Fruit fly (Drosophila melanogaster): ENCODE measurements around the gene CG34429.

Gene CG34429

DNA sequence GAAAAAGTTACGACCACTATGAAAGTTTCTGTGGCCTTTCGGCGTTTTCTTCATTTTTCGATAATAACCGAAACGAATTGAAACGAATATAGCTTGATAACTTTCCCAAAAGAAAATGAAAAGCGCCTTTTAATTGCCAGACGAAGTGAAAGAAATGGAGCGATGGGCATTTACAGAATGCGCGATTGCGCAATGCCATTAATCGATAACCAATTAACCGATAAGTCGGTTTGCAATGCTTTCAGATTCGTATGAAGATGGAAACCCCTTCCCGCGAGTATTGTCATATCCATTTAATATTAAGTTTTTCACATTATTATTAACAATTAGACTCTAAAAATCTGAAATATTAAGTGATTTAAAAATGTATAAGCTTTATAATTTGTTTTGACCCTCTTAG is 35.5 kb upstream of the CG34429 start:
- TF ChIP-seq h (optimal IDR thresholded peaks at IDR 0.05) (no peak), Myc (optimal IDR thresholded peaks at IDR 0.05) (no peak), insv (optimal IDR thresholded peaks at IDR 0.05) (no peak), ttk (optimal IDR thresholded peaks at IDR 0.05) (no peak), Sin3A (optimal IDR thresholded peaks at IDR 0.05) (no peak), psq (optimal IDR thresholded peaks at IDR 0.05) (no peak)

DNA sequence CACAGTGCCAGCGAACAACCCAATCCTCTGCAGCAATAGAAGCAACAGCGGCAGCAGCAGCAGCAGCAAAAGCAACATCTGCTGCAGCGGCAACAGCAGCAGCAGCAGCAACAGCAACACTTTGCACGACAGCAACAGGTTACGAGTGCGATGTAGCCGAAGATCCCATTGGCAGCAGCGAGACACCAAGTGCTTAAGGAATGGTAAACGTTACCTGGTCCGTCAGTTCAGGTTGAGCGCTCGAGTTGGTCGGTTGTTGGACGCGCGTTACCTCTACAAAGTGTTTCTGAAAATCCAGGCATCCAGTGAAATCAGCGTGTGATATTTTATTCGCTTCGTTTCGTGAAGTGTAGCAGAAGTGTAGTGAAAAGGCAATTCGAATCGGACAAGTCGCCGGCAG is 34.1 kb upstream of the CG34429 start, which contains the start of gene CG17672:
TSS of gene CG17672 (plus strand) at position 223 of the 400 bp plus-strand sequence.
- TF ChIP-seq h (optimal IDR thresholded peaks at IDR 0.05) (no peak), insv (optimal IDR thresholded peaks at IDR 0.05) (no peak), psq (optimal IDR thresholded peaks at IDR 0.05) (no peak), Sin3A (optimal IDR thresholded peaks at IDR 0.05) (no peak), ttk (optimal IDR thresholded peaks at IDR 0.05) (no peak), Myc (optimal IDR thresholded peaks at IDR 0.05) (no peak)

DNA sequence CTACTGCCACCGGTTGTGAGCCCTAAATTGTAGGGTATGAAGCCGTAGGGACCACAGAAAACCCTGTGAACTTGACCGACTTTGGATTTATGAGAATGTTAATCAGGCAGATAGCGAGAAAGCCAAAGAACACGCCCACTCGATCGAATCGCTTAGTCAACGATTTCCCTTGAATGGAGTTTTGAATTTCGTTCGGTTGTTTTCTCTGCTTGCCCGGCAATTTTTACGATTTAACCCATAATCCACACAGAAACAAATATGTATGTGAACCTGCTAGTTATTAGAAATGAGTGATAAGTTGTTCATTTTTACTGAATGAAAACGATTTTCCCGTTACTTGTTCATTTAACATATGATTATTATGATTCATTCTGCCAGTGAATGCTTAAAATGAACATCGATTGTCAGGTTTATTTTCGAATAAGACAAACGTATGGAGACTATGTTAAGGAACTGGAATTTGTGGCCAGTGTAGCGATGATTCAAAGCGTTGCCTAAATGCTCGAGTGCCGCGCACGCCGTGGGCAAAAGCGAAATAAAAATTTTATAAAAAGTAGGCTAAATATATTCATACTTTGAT is 32.7 kb upstream of the CG34429 start:
- TF ChIP-seq ttk (optimal IDR thresholded peaks at IDR 0.05) (no peak), insv (optimal IDR thresholded peaks at IDR 0.05) (no peak)

DNA sequence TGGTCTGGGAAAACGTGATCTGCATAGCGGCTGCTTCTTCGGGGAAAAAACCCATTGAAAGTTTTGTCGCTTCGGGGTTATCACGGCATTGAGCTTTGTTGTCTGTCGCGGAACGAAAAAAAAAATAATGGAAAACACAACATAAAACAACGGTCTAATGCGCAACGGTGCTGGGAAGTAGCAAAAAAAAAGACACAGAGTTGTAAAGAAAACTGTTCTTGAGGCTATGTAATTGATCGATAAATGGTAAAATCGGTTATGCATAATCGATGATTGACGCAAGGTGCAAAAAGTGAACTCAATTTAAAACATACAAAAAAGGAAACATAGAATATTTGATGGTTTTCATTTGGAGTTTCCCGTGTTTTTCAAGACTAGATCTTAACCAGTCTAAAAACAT is 31.5 kb upstream of the CG34429 start:
- TF ChIP-seq h (optimal IDR thresholded peaks at IDR 0.05) = no peak
- TF ChIP-seq ttk (optimal IDR thresholded peaks at IDR 0.05) = no peak
- TF ChIP-seq psq (optimal IDR thresholded peaks at IDR 0.05) = no peak
- TF ChIP-seq insv (optimal IDR thresholded peaks at IDR 0.05) = no peak
- no peak for TF ChIP-seq Myc (optimal IDR thresholded peaks at IDR 0.05)

DNA sequence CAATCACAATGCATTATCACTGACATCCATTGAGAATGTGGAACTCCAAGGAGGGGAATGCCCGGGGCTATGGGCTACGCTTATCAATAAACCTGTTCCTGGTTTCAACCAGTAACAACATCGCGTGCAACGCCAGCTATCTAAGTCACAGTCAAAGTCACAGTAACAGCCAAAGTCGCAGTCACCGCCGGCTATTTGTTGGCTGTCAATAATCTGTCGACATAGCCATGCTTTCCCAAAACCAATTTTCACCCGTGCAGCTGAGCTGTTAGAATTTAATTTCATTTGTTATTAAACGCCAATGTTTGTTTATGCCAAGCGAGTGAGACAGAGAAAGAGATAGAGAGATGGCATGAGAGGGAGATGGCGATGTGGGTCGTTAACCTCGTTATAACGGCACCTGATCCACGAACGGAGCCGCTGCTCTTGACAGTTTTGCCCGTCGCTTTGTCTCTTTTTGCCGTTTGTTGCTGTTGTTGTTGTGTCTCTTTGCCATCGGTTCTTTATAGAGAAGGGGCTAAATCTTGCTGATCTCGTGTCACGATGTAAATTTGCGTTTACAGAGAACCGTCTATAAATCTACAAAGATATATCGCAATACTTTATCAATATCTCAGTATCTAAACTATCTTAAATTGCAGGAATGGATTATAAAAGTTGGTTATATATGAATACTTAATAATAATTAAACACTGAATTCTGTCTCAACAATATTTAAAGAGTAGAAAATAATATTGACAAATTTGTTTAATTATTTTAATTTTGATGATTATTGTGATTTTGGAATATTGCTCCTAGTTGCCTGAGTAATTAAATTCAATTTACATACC is 30.5 kb upstream of the CG34429 start:
- TF ChIP-seq psq (optimal IDR thresholded peaks at IDR 0.05) = no peak
- TF ChIP-seq Myc (optimal IDR thresholded peaks at IDR 0.05) = no peak
- no peak for TF ChIP-seq Sin3A (optimal IDR thresholded peaks at IDR 0.05)
- TF ChIP-seq ttk (optimal IDR thresholded peaks at IDR 0.05) = no peak
- no peak for TF ChIP-seq h (optimal IDR thresholded peaks at IDR 0.05)
- TF ChIP-seq insv (optimal IDR thresholded peaks at IDR 0.05) = no peak

DNA sequence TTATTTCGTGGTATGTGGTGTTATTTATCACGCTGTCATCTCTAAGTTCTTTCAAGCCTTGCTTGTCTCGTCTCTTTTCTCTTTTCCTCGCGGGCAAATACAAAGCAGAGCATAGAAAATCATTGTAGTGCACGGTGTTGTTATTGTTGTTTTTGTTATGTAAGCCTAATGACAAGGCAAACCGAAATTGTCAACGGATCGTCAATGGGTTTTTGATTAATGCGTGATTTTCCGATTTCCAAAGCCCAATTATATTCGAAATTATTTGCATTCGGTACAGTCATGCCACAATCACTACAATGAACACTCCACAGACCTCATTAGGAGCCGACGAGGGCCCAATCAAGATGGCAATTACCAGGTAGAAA is 29.9 kb upstream of the CG34429 start:
- TF ChIP-seq Sin3A (optimal IDR thresholded peaks at IDR 0.05) (no peak), h (optimal IDR thresholded peaks at IDR 0.05) (no peak), psq (optimal IDR thresholded peaks at IDR 0.05) (no peak), insv (optimal IDR thresholded peaks at IDR 0.05) (no peak), Myc (optimal IDR thresholded peaks at IDR 0.05) (no peak), ttk (optimal IDR thresholded peaks at IDR 0.05) (no peak)

DNA sequence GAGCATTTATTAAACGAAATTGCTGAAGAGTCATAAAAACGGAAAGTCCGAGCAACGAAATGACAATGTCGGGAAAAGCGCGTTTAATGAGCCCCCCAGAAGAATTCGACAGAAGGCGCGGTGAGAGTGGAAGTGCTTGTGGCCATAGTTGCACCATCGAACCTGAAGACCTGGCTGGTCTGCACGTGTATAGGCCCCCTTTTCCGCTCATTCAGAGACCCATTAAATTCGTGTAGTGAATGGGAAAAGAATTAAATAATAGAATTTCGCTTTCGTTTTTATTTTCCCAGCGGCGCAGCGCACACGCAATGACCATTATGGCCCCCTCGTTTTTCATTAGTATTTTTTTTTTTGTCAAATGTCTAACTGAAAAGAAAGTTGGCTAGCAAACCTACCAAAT is 29.5 kb upstream of the CG34429 start:
- TF ChIP-seq Sin3A (optimal IDR thresholded peaks at IDR 0.05) (no peak), psq (optimal IDR thresholded peaks at IDR 0.05) (no peak), Myc (optimal IDR thresholded peaks at IDR 0.05) (no peak), ttk (optimal IDR thresholded peaks at IDR 0.05) (no peak), insv (optimal IDR thresholded peaks at IDR 0.05) (no peak), h (optimal IDR thresholded peaks at IDR 0.05) (no peak)

DNA sequence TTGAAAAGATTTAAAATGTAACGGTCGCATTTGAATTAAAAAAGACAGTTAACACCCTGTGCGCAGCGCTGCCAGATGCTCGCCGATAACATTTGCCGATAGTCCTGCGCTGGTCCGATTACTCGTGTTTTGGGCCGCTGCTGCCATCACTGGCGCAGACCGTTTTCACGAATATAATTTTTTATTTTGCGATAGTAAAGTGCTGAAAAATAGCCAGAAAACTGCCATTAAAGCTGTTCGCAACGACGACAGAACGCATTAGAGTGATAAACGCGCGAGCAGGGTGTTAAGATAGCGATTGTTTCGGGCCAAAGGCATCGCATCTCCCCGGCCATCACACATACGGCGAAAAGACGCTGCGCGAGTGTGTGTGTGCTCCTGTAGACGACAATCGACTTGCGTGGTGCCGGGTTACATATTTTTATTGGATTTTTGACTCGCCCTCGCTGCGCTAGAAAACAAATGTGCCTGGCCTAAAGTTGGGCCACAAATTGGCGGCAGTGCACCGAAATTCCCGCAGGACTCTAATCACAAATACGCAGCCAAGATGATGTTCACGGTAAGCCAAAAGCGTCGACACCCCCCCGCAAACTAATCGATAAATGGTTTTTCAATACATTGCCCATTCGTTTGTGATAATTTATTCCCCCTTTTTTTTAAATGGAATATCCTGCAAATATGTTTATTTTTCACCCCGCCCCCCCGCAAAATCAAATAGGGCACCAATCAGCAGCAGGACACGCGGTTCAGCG is 26.0 kb upstream of the CG34429 start, which contains the start of gene Srrm1:
TSS of gene Srrm1 (plus strand) at position 116 of the 752 bp plus-strand sequence.
- TF ChIP-seq psq (optimal IDR thresholded peaks at IDR 0.05) (no peak), insv (optimal IDR thresholded peaks at IDR 0.05) (no peak), Myc (optimal IDR thresholded peaks at IDR 0.05) (no peak), Sin3A (optimal IDR thresholded peaks at IDR 0.05) (no peak), ttk (optimal IDR thresholded peaks at IDR 0.05) (no peak), h (optimal IDR thresholded peaks at IDR 0.05) (no peak)

DNA sequence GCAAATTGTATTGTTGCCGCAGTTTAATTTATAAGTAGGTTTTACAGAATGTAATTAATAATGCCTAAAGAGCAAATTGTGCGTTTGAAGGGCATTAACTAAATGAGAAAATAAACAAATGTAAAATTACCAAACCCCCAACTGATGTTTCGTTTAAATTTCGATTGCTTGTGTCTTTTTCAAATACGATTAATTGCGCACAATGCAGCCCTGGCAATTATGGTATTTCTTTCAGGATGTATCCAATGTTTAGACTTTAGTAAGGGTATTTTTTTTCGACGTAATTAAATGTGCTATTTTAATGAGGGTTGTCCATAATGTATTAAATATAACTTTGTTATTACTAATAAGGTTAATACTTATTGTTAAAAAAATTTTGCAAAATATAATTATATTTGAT is 22.0 kb upstream of the CG34429 start:
- TF ChIP-seq Myc (optimal IDR thresholded peaks at IDR 0.05) (no peak), Sin3A (optimal IDR thresholded peaks at IDR 0.05) (no peak), insv (optimal IDR thresholded peaks at IDR 0.05) (no peak), h (optimal IDR thresholded peaks at IDR 0.05) (no peak), psq (optimal IDR thresholded peaks at IDR 0.05) (no peak), ttk (optimal IDR thresholded peaks at IDR 0.05) (no peak)

DNA sequence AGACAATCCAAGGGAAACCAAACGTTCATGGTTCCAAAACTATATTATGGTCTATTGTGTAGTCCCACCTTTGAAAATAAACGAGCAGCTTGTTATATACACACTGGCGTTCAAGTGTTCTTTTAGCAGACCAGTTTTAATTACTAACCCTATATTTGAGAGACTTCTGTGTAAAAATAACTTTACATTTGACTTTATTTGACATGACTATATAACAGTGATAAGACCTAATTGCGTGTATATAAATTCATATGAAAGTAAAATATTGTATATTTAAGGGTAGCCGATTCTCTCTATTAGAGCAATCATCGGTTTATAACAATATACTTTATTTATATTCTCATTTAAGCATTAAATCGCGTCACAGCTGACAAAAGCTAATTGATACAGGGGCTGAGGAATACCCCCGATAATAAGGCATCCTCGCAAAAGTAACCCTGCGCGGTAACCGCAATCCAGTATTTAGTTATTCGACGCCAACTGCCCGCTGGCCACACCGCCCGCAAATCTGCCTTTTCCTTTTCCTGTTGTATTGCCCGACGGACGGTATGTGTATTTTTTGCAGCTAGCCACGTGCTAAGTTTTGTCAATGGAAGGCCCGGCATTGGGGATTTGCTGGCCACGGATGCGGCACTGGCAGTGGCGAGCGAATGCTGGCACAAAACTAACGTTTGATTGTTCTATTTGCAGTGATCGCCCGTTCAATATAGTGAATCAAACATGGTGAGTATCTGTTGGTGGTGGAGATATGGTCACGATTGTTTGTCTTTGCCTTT is 21.4 kb upstream of the CG34429 start, which contains the start of gene RpS4:
TSS of gene RpS4 (plus strand) at position 465 of the 776 bp plus-strand sequence.
- TF ChIP-seq ttk (optimal IDR thresholded peaks at IDR 0.05) (no peak), Myc (optimal IDR thresholded peaks at IDR 0.05) (no peak), Sin3A (optimal IDR thresholded peaks at IDR 0.05) (no peak), psq (optimal IDR thresholded peaks at IDR 0.05) (no peak), h (optimal IDR thresholded peaks at IDR 0.05) (no peak), insv (optimal IDR thresholded peaks at IDR 0.05) (no peak)

DNA sequence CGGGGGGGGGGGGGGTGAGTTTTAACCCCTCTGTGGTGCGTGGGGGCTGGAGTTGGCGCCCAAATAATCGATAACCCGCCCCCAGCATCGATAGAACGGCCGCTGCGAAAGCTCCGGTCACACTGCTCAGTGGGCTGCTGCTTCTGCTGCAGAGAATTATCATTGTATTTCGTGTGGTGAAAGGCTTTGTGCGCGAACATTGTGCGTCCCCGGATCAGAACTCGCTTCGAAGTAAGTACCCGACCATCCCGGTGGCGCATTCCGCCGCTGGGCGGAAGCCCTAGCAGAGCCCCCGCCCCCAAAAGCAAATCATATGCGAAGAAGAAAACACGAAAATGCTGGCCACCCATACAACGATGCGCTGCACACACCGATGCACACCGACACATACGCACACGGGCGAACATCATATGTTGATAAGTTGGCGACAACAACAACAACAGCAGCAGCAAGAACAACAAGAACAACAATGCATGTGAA is 18.5 kb upstream of the CG34429 start, which contains the start of gene Syx13:
TSS of gene Syx13 (plus strand) at position 100 of the 480 bp plus-strand sequence.
- TF ChIP-seq insv (optimal IDR thresholded peaks at IDR 0.05) = no peak
- TF ChIP-seq Sin3A (optimal IDR thresholded peaks at IDR 0.05) = no peak
- no peak for TF ChIP-seq ttk (optimal IDR thresholded peaks at IDR 0.05)
- TF ChIP-seq h (optimal IDR thresholded peaks at IDR 0.05) = no peak
- TF ChIP-seq Myc (optimal IDR thresholded peaks at IDR 0.05) = no peak
- TF ChIP-seq psq (optimal IDR thresholded peaks at IDR 0.05) = no peak

Data from Kc167 (cell line).